Fruit fly (Drosophila melanogaster): Measurements from ENCODE around the gene lectin-37Db.

- no peak for TF ChIP-seq cic (GFP tag; optimal IDR thresholded peaks at IDR 0.05)
- TF ChIP-seq ovo (GFP tag; optimal IDR thresholded peaks at IDR 0.05) = no peak
- no peak for TF ChIP-seq cnc (optimal IDR thresholded peaks at IDR 0.05)
- TF ChIP-seq CG33017 (tag; optimal IDR thresholded peaks at IDR 0.05) = no peak
- TF ChIP-seq pad (GFP tag; optimal IDR thresholded peaks at IDR 0.05) = no peak
- no peak for TF ChIP-seq CG12768 (GFP tag; optimal IDR thresholded peaks at IDR 0.05)
- no peak for TF ChIP-seq bab1 (GFP tag; optimal IDR thresholded peaks at IDR 0.05)
- no peak for TF ChIP-seq CG7101 (tag; optimal IDR thresholded peaks at IDR 0.05)
- no peak for TF ChIP-seq kay (GFP tag; ENCODE audit: borderline replicate concordance)
- TF ChIP-seq Crg-1 (GFP tag; optimal IDR thresholded peaks at IDR 0.05) = no peak
- no peak for TF ChIP-seq CG11617 (GFP tag; optimal IDR thresholded peaks at IDR 0.05)
- no peak for TF ChIP-seq CG14711 (tag; optimal IDR thresholded peaks at IDR 0.05)
Observed at dm6 chr2L:19388966-19389365, 29.9 kb upstream of the lectin-37Db start.
